Fruit fly (Drosophila melanogaster) whole organism, adult: ENCODE data around the gene CG12885.

Experiments
- CG12768 ChIP-seq: fragments of 200-800 bp; sonication (Bioruptor generic); optimal IDR thresholded peaks from 2 replicates; lab custom pipeline; 2017; ENCODE audit warnings: missing biosample characterization, missing genetic modification characterization, mild to moderate bottlenecking, moderate library complexity, missing genetic modification reagents
- CG1620 ChIP-seq: fragments of 200-800 bp; sonication (Bioruptor generic); optimal IDR thresholded peaks from 2 replicates; lab custom pipeline; 2016; ENCODE audit warnings: missing biosample characterization, missing genetic modification characterization
- Clk ChIP-seq: fragments of 200-800 bp; sonication (Bioruptor generic); optimal IDR thresholded peaks from 2 replicates; lab custom pipeline; 2017; ENCODE audit warnings: missing biosample characterization, missing genetic modification characterization
- cic ChIP-seq: fragments of 200-800 bp; sonication (Bioruptor generic); optimal IDR thresholded peaks from 2 replicates; lab custom pipeline; 2017; ENCODE audit warnings: missing biosample characterization, mild to moderate bottlenecking, missing genetic modification characterization, moderate library complexity
- kay ChIP-seq: fragments of 200-800 bp; sonication (Bioruptor generic); peaks from one replicate; lab custom pipeline; 2016; ENCODE audit warnings: missing biosample characterization, missing genetic modification characterization, borderline replicate concordance
- pad ChIP-seq: fragments of 200-800 bp; sonication (Bioruptor generic); optimal IDR thresholded peaks from 3 replicates; lab custom pipeline; 2017; ENCODE audit warnings: missing biosample characterization, missing genetic modification characterization, mild to moderate bottlenecking, moderate library complexity, missing genetic modification reagents
- tj ChIP-seq: fragments of 200-800 bp; sonication (Bioruptor generic); optimal IDR thresholded peaks from 3 replicates; lab custom pipeline; 2017; ENCODE audit warnings: missing biosample characterization, mild to moderate bottlenecking, missing genetic modification characterization, moderate library complexity

DNA sequence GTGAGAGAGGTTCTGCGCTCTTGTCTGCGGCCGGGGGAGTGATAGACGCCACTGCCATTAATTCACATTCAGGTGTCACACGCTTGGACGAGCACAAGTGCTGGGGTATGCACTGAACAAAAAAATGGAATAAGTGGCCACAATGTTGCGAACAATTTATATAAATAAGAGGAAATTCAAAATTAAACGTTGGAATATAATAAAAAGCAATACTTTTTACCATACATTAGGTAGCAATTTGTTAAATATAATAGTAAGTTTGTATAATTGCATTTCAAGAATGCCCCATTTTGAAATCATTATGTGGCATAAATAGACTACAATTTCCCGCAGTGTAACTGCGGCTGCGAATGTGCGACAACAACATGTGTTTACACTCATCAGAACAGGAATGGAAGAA, 787 bp upstream of the CG12885 start:
- TF ChIP-seq kay = no peak
- no peak for TF ChIP-seq Clk (GFP tag; lab: Kevin White, UChicago)
- no peak for TF ChIP-seq CG12768 (GFP tag; lab: Kevin White, UChicago)
- TF ChIP-seq pad (GFP tag; lab: Kevin White, UChicago) = no peak
- TF ChIP-seq CG1620 (GFP tag; lab: Kevin White, UChicago) = no peak
- TF ChIP-seq tj (GFP tag; lab: Kevin White, UChicago) = no peak
- TF ChIP-seq cic = no peak
